Worm (Caenorhabditis elegans): Measurements from ENCODE around the gene F29G6.1.
A peak's percentile ranks its signal among the peaks of the same experiment; 100 is the strongest.

Gene F29G6.1

ce11 chrX:11462112-11462511 is 40.0 kb upstream of the F29G6.1 start:
- TF ChIP-seq aha-1 (tag; optimal IDR thresholded peaks at IDR 0.05) (no peak), lin-14 (GFP tag; optimal IDR thresholded peaks at IDR 0.05) (peak; percentile 85), dsc-1 (tag; optimal IDR thresholded peaks at IDR 0.05) (peak; percentile 13), fos-1 (tag; optimal IDR thresholded peaks at IDR 0.05) (no peak), ztf-11 (tag; optimal IDR thresholded peaks at IDR 0.05) (no peak), C16A3.4 (tag; optimal IDR thresholded peaks at IDR 0.05) (no peak), dpl-1 (GFP tag; optimal IDR thresholded peaks at IDR 0.05) (no peak), pag-3 (tag; optimal IDR thresholded peaks at IDR 0.05; ENCODE audit: borderline replicate concordance, insufficient read depth) (no peak), zag-1 (tag; optimal IDR thresholded peaks at IDR 0.05) (no peak), pqm-1 (tag; optimal IDR thresholded peaks at IDR 0.05) (no peak), hlh-4 (tag; optimal IDR thresholded peaks at IDR 0.05) (no peak), lsy-2 (tag; optimal IDR thresholded peaks at IDR 0.05) (peak in 1 of 2 experiments; percentile 16), mep-1 (tag; optimal IDR thresholded peaks at IDR 0.05) (peak; percentile 46), hlh-17 (GFP tag; optimal IDR thresholded peaks at IDR 0.05; ENCODE audit: borderline replicate concordance) (no peak), nhr-20 (tag; optimal IDR thresholded peaks at IDR 0.05) (no peak), snu-23 (GFP tag; optimal IDR thresholded peaks at IDR 0.05) (peak; percentile 17), ztf-4 (tag; optimal IDR thresholded peaks at IDR 0.05) (no peak), lin-13 (GFP tag; optimal IDR thresholded peaks at IDR 0.05) (no peak), mab-9 (GFP tag; IDR thresholded peaks at IDR 0.05) (no peak), lin-15B (tag; optimal IDR thresholded peaks at IDR 0.05) (no peak), aly-2 (tag; optimal IDR thresholded peaks at IDR 0.05) (no peak), unc-86 (tag; optimal IDR thresholded peaks at IDR 0.05) (no peak), elt-2 (tag; optimal IDR thresholded peaks at IDR 0.05) (no peak), nhr-85 (tag) (peak; percentile 68), nhr-90 (tag; optimal IDR thresholded peaks at IDR 0.05; ENCODE audit: poor library complexity) (no peak), nhr-77 (tag; optimal IDR thresholded peaks at IDR 0.05) (no peak)

ce11 chrX:11463005-11463404 is 39.1 kb upstream of the F29G6.1 start:
- TF ChIP-seq nhr-12 (tag; optimal IDR thresholded peaks at IDR 0.05) (no peak), mab-9 (GFP tag; IDR thresholded peaks at IDR 0.05) (0 out of 2 replicates have a peak, but pooled peaks have one; percentile 13), elt-2 (tag; optimal IDR thresholded peaks at IDR 0.05) (no peak), nhr-84 (tag; optimal IDR thresholded peaks at IDR 0.05) (no peak), fos-1 (tag; optimal IDR thresholded peaks at IDR 0.05) (no peak), nhr-11 (tag; optimal IDR thresholded peaks at IDR 0.05) (no peak), lin-14 (GFP tag; optimal IDR thresholded peaks at IDR 0.05) (peak; percentile 68), ztf-11 (tag; optimal IDR thresholded peaks at IDR 0.05) (no peak)

- peak; percentile 8 for TF ChIP-seq rnt-1 (tag; optimal IDR thresholded peaks at IDR 0.05)
- no peak for TF ChIP-seq efl-1 (optimal IDR thresholded peaks at IDR 0.05)
- TF ChIP-seq efl-1 (GFP tag; optimal IDR thresholded peaks at IDR 0.05 in 1 of 2): peak in 1 of 2 experiments; percentile 22
- TF ChIP-seq mep-1 (tag; optimal IDR thresholded peaks at IDR 0.05): no peak
Measured at ce11 chrX:11463568-11463967, 38.5 kb upstream of the F29G6.1 start.

- peak; percentile 41 for TF ChIP-seq snu-23 (GFP tag; optimal IDR thresholded peaks at IDR 0.05)
- TF ChIP-seq nhr-20 (tag; optimal IDR thresholded peaks at IDR 0.05): no peak
- TF ChIP-seq rnt-1 (tag; optimal IDR thresholded peaks at IDR 0.05): peak; percentile 62
- TF ChIP-seq C04F5.9 (tag; optimal IDR thresholded peaks at IDR 0.05): no peak
- 0 out of 2 replicates have a peak, but pooled peaks have one; percentile 29 for TF ChIP-seq mab-9 (GFP tag; IDR thresholded peaks at IDR 0.05)
- TF ChIP-seq unc-30 (tag; optimal IDR thresholded peaks at IDR 0.05): no peak
- no peak for TF ChIP-seq mef-2 (tag; optimal IDR thresholded peaks at IDR 0.05)
- TF ChIP-seq Y116A8C.19 (tag; optimal IDR thresholded peaks at IDR 0.05; ENCODE audit: borderline replicate concordance): no peak
- no peak for TF ChIP-seq tbx-2 (tag; optimal IDR thresholded peaks at IDR 0.05)
- TF ChIP-seq lin-15B (tag; optimal IDR thresholded peaks at IDR 0.05): no peak
- TF ChIP-seq zag-1 (tag; optimal IDR thresholded peaks at IDR 0.05): peak; percentile 21
- peak; percentile 14 for TF ChIP-seq mep-1 (tag; optimal IDR thresholded peaks at IDR 0.05)
- TF ChIP-seq nhr-19 (GFP tag; conservative IDR thresholded peaks at IDR 0.05): peak; percentile 26; the same call in 1 of the 2 replicates
- TF ChIP-seq dsc-1 (tag; optimal IDR thresholded peaks at IDR 0.05): peak; percentile 63
- TF ChIP-seq blmp-1 (tag; optimal IDR thresholded peaks at IDR 0.05): no peak
- TF ChIP-seq C16A3.4 (tag; optimal IDR thresholded peaks at IDR 0.05): no peak
- no peak for TF ChIP-seq sup-37 (GFP tag; optimal IDR thresholded peaks at IDR 0.05)
- TF ChIP-seq nhr-90 (tag; optimal IDR thresholded peaks at IDR 0.05; ENCODE audit: poor library complexity): no peak
- TF ChIP-seq egl-13 (tag; optimal IDR thresholded peaks at IDR 0.05): no peak
- TF ChIP-seq vab-15 (tag; optimal IDR thresholded peaks at IDR 0.05): no peak
- TF ChIP-seq tlp-1 (tag; optimal IDR thresholded peaks at IDR 0.05): no peak
- peak; percentile 88 for TF ChIP-seq lin-14 (GFP tag; optimal IDR thresholded peaks at IDR 0.05)
- no peak for TF ChIP-seq unc-62 (GFP tag; optimal IDR thresholded peaks at IDR 0.05)
- no peak for TF ChIP-seq nhr-84 (tag; optimal IDR thresholded peaks at IDR 0.05)
- no peak for TF ChIP-seq aha-1 (tag; optimal IDR thresholded peaks at IDR 0.05)
Measured at ce11 chrX:11464271-11465103, 37.6 kb upstream of the F29G6.1 start.
